Fruit fly (Drosophila melanogaster): ENCODE results near the gene ChT.

ChT gene

DNA sequence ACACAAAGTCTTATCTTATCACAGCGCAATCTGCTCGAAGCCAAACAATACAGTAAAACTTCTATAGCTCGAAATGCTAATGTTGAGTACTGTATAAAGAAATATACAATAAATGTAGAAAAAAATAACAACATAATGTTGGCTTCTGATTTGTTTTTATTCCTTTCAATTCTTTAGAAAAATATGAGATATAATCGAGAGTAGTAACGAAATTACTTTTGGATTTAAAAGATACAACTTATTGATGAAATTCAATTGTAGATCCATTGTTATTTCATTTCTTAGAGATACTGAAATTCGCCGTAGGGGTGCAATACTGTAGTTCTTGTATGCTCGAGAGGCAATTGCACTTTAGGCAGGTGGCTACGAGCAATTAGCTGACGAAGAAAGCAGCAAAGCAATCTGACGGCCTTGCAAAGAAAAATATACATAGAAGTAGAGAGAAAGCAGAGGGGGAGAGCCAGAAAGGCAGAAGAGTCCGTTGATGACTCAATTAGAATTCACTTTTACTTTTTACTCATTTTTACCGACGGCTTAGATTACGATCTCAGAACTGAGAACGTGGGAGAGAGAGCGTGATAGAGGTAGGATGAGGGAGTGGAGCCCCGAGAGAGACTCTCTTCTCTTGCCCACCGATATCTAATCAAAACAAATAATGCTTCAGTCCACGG lies 9.8 kb upstream of the ChT start (continued):
- TF ChIP-seq CG10565 (GFP tag; optimal IDR thresholded peaks at IDR 0.05) = no peak
- no peak for TF ChIP-seq CG2129 (GFP tag; IDR thresholded peaks at IDR 0.05; ENCODE audit: partially characterized antibody)
- TF ChIP-seq vvl (GFP tag; IDR thresholded peaks at IDR 0.05) = 0 out of 2 replicates have a peak, but pooled peaks have one; percentile 19
- peak; percentile 24 for TF ChIP-seq pros (GFP tag; optimal IDR thresholded peaks at IDR 0.05)
- 0 out of 3 replicates have a peak, but pooled peaks have one; percentile 35 for TF ChIP-seq dysf (GFP tag; IDR thresholded peaks at IDR 0.05)
- no peak for TF ChIP-seq fu2 (GFP tag; optimal IDR thresholded peaks at IDR 0.05)
- no peak for TF ChIP-seq nom (GFP tag; optimal IDR thresholded peaks at IDR 0.05)
- no peak for TF ChIP-seq Hr78 (GFP tag; optimal IDR thresholded peaks at IDR 0.05)
- TF ChIP-seq CG9797 (GFP tag; optimal IDR thresholded peaks at IDR 0.05) = no peak
- TF ChIP-seq CG11696 (GFP tag; IDR thresholded peaks at IDR 0.05) = no peak
- TF ChIP-seq CG11093 (GFP tag; IDR thresholded peaks at IDR 0.05) = 0 out of 3 replicates have a peak, but pooled peaks have one; percentile 37
- TF ChIP-seq dati (GFP tag; IDR thresholded peaks at IDR 0.05) = no peak
- no peak for TF ChIP-seq ERR (GFP tag; optimal IDR thresholded peaks at IDR 0.05)
- TF ChIP-seq CG17612 (GFP tag; IDR thresholded peaks at IDR 0.05) = no peak
- no peak for TF ChIP-seq CG2889 (GFP tag; IDR thresholded peaks at IDR 0.05)
- no peak for TF ChIP-seq CG1529 (GFP tag; optimal IDR thresholded peaks at IDR 0.05)
- no peak for TF ChIP-seq gt (GFP tag; IDR thresholded peaks at IDR 0.05)
- TF ChIP-seq CG7987 (GFP tag; optimal IDR thresholded peaks at IDR 0.05) = no peak
- TF ChIP-seq CG13775 (GFP tag; optimal IDR thresholded peaks at IDR 0.05) = no peak
- no peak for TF ChIP-seq exex (tag; optimal IDR thresholded peaks at IDR 0.05)
- peak; percentile 6 for TF ChIP-seq mam (GFP tag; optimal IDR thresholded peaks at IDR 0.05)
- TF ChIP-seq CG4404 (GFP tag; IDR thresholded peaks at IDR 0.05) = no peak; the same call in 1 of the 2 replicates
- TF ChIP-seq CG15601 (tag; optimal IDR thresholded peaks at IDR 0.05) = peak; percentile 44
- peak; percentile 1 for TF ChIP-seq Chrac-16 (GFP tag; optimal IDR thresholded peaks at IDR 0.05)
- no peak for TF ChIP-seq gcm2 (GFP tag; optimal IDR thresholded peaks at IDR 0.05)
- TF ChIP-seq Blimp-1 (GFP tag; optimal IDR thresholded peaks at IDR 0.05) = peak; percentile 95
- no peak for TF ChIP-seq CG12236 (GFP tag; optimal IDR thresholded peaks at IDR 0.05)
- TF ChIP-seq CG15479 (GFP tag; optimal IDR thresholded peaks at IDR 0.05) = no peak
- peak; percentile 36; the same call in 1 of the 2 replicates for TF ChIP-seq CG32767 (GFP tag; IDR thresholded peaks at IDR 0.05)
- TF ChIP-seq CG30431 (GFP tag; optimal IDR thresholded peaks at IDR 0.05) = no peak
- no peak for TF ChIP-seq pita (GFP tag; optimal IDR thresholded peaks at IDR 0.05)
- TF ChIP-seq cwo (GFP tag; optimal IDR thresholded peaks at IDR 0.05) = peak; percentile 32
- peak; percentile 30 for TF ChIP-seq org-1 (GFP tag; optimal IDR thresholded peaks at IDR 0.05)
- TF ChIP-seq emc (GFP tag; optimal IDR thresholded peaks at IDR 0.05) = no peak
- TF ChIP-seq pfk (GFP tag; optimal IDR thresholded peaks at IDR 0.05) = no peak
- TF ChIP-seq Sry-β (GFP tag; optimal IDR thresholded peaks at IDR 0.05) = no peak
- TF ChIP-seq Sox100B (GFP tag; optimal IDR thresholded peaks at IDR 0.05) = peak; percentile 37
- no peak for TF ChIP-seq CG2199 (GFP tag; IDR thresholded peaks at IDR 0.05)
- no peak for TF ChIP-seq aop (GFP tag; IDR thresholded peaks at IDR 0.05)
- TF ChIP-seq zfh1 (GFP tag; IDR thresholded peaks at IDR 0.05) = peak; percentile 40; the same call in 1 of the 3 replicates
- TF ChIP-seq bab2 (GFP tag; optimal IDR thresholded peaks at IDR 0.05) = peak; percentile 64
- no peak for TF ChIP-seq ara (GFP tag; IDR thresholded peaks at IDR 0.05)
- no peak for TF ChIP-seq CG6254 (GFP tag; optimal IDR thresholded peaks at IDR 0.05)
- TF ChIP-seq Dip2 (GFP tag; IDR thresholded peaks at IDR 0.05) = no peak
- TF ChIP-seq Adf1 (GFP tag; IDR thresholded peaks at IDR 0.05) = no peak
- TF ChIP-seq NK7.1 (GFP tag; optimal IDR thresholded peaks at IDR 0.05) = no peak
- no peak for TF ChIP-seq fd64A (GFP tag; optimal IDR thresholded peaks at IDR 0.05)
- no peak for TF ChIP-seq ro (GFP tag; IDR thresholded peaks at IDR 0.05)
- TF ChIP-seq CG1792 (GFP tag; optimal IDR thresholded peaks at IDR 0.05) = no peak
- TF ChIP-seq repo (GFP tag; optimal IDR thresholded peaks at IDR 0.05) = no peak
